Fruit fly (Drosophila melanogaster) whole organism, embryonic: ENCODE measurements around the gene Fst.

ENCODE experiments used
- Atf-2 ChIP-seq: fragments of 200-800 bp; sonication (Bioruptor generic); optimal IDR thresholded peaks from 2 replicates; lab custom pipeline; 2016; ENCODE audit warnings: missing biosample characterization, missing genetic modification characterization
- B-H2 ChIP-seq: fragments of 200-800 bp; sonication (Bioruptor generic); optimal IDR thresholded peaks from 2 replicates; lab custom pipeline; 2018; ENCODE audit warnings: missing biosample characterization, mild to moderate bottlenecking, missing genetic modification characterization
- CG10147 ChIP-seq: fragments of 200-800 bp; sonication (Bioruptor generic); optimal IDR thresholded peaks from 2 replicates; lab custom pipeline; 2019; ENCODE audit warnings: missing biosample characterization, mild to moderate bottlenecking, missing genetic modification characterization, moderate library complexity
- CG10267 ChIP-seq: fragments of 200-800 bp; sonication (Bioruptor generic); optimal IDR thresholded peaks from 2 replicates; lab custom pipeline; 2018; ENCODE audit warnings: missing biosample characterization, mild to moderate bottlenecking, missing genetic modification characterization, moderate library complexity
- CG10274 ChIP-seq: fragments of 200-800 bp; sonication (Bioruptor generic); optimal IDR thresholded peaks from 3 replicates; lab custom pipeline; 2017; ENCODE audit warnings: missing biosample characterization, mild to moderate bottlenecking, missing genetic modification characterization
- CG10959 ChIP-seq: fragments of 200-800 bp; sonication (Bioruptor generic); IDR thresholded peaks from 2 replicates; pipeline ENCODE4 v1.3.6; 2022; ENCODE audit warnings: missing biosample characterization, missing genetic modification characterization
- CG11696 ChIP-seq: fragments of 200-800 bp; sonication (Bioruptor generic); IDR thresholded peaks from 2 replicates; pipeline ENCODE4 v1.3.6; 2022; ENCODE audit warnings: missing biosample characterization, missing genetic modification characterization
- CG12219 ChIP-seq: fragments of 200-800 bp; sonication (Bioruptor generic); optimal IDR thresholded peaks from 3 replicates; lab custom pipeline; 2018; ENCODE audit warnings: missing biosample characterization, mild to moderate bottlenecking, missing genetic modification characterization
- CG12744 ChIP-seq: fragments of 200-800 bp; sonication (Bioruptor generic); optimal IDR thresholded peaks from 2 replicates; lab custom pipeline; 2016; ENCODE audit warnings: missing biosample characterization, missing genetic modification characterization
- CG14965 ChIP-seq: fragments of 200-800 bp; sonication (Bioruptor generic); optimal IDR thresholded peaks from 2 replicates; lab custom pipeline; 2016; ENCODE audit warnings: missing biosample characterization, missing genetic modification characterization, borderline replicate concordance
- CG1647 ChIP-seq: fragments of 200-800 bp; sonication (Bioruptor generic); optimal IDR thresholded peaks from 3 replicates; lab custom pipeline; 2016; ENCODE audit warnings: missing biosample characterization, missing genetic modification characterization
- CG18619 ChIP-seq: fragments of 200-800 bp; sonication (Bioruptor generic); optimal IDR thresholded peaks from 3 replicates; lab custom pipeline; 2017; ENCODE audit warnings: missing biosample characterization, mild to moderate bottlenecking, missing genetic modification characterization
- CG18764 ChIP-seq: fragments of 200-800 bp; sonication (Bioruptor generic); optimal IDR thresholded peaks from 3 replicates; lab custom pipeline; 2016; ENCODE audit warnings: missing biosample characterization, missing genetic modification characterization
- CG3065 ChIP-seq: fragments of 200-800 bp; sonication (Bioruptor generic); optimal IDR thresholded peaks from 2 replicates; lab custom pipeline; 2016; ENCODE audit warnings: missing biosample characterization, missing genetic modification characterization
- CG31388 ChIP-seq: fragments of 200-800 bp; sonication (Bioruptor generic); optimal IDR thresholded peaks from 2 replicates; lab custom pipeline; 2016; ENCODE audit warnings: missing biosample characterization, missing genetic modification characterization
- CG33213 ChIP-seq: fragments of 200-800 bp; sonication (Bioruptor generic); optimal IDR thresholded peaks from 3 replicates; lab custom pipeline; 2016; ENCODE audit warnings: missing biosample characterization, missing genetic modification characterization
- CG4404 ChIP-seq: fragments of 200-800 bp; sonication (Bioruptor generic); IDR thresholded peaks from 2 replicates; pipeline ENCODE4 v1.3.6; 2022; ENCODE audit warnings: missing biosample characterization, missing genetic modification characterization
- CG4730 ChIP-seq: fragments of 200-800 bp; sonication (Bioruptor generic); IDR thresholded peaks from 2 replicates; pipeline ENCODE4 v1.3.6; 2022; ENCODE audit warnings: missing biosample characterization, missing genetic modification characterization
- CG6254 ChIP-seq: fragments of 200-800 bp; sonication (Bioruptor generic); optimal IDR thresholded peaks from 3 replicates; lab custom pipeline; 2017; ENCODE audit warnings: mild to moderate bottlenecking, missing biosample characterization, missing genetic modification reagents, missing genetic modification characterization
- CG7372 ChIP-seq: fragments of 200-800 bp; sonication (Bioruptor generic); IDR thresholded peaks from 2 replicates; pipeline ENCODE4 v1.3.6; 2022; ENCODE audit warnings: missing biosample characterization, missing genetic modification characterization
- CkIIα-i1 ChIP-seq: fragments of 200-800 bp; sonication (Bioruptor generic); IDR thresholded peaks from 2 replicates; pipeline ENCODE4 v1.3.6; 2022; ENCODE audit warnings: missing biosample characterization, missing genetic modification characterization
- D19A ChIP-seq: fragments of 200-800 bp; optimal IDR thresholded peaks from 3 replicates; lab custom pipeline; 2019; ENCODE audit warnings: missing biosample characterization, mild to moderate bottlenecking, missing genetic modification characterization, moderate library complexity
- Dip2 ChIP-seq: fragments of 200-800 bp; sonication (Bioruptor generic); IDR thresholded peaks from 2 replicates; pipeline ENCODE4 v1.3.6; 2022; ENCODE audit warnings: missing biosample characterization, missing genetic modification characterization
- Eip74EF ChIP-seq, 2 experiments: fragments of 200-800 bp in 1 of 2; fragments of >200 bp in 1 of 2; sonication (Bioruptor generic) in 1 of 2; optimal IDR thresholded peaks; 2 replicates each; lab custom pipeline; 2017 to 2019; ENCODE audit warnings: missing biosample characterization in 2 of 2, missing genetic modification characterization in 2 of 2, mild to moderate bottlenecking in 1 of 2, moderate library complexity in 1 of 2
- Fer2 ChIP-seq: fragments of 200-800 bp; sonication (Bioruptor generic); optimal IDR thresholded peaks from 2 replicates; lab custom pipeline; 2018; ENCODE audit warnings: missing biosample characterization, mild to moderate bottlenecking, missing genetic modification characterization, moderate library complexity
- Fer3 ChIP-seq: fragments of 200-800 bp; sonication (Bioruptor generic); optimal IDR thresholded peaks from 2 replicates; lab custom pipeline; 2018; ENCODE audit warnings: missing biosample characterization, mild to moderate bottlenecking, missing genetic modification characterization, moderate library complexity
- GATAe ChIP-seq: fragments of 200-800 bp; sonication (Bioruptor generic); conservative IDR thresholded peaks from 2 replicates; pipeline ENCODE4 v1.3.6; 2022; ENCODE audit warnings: missing biosample characterization, missing genetic modification characterization
- Gsc ChIP-seq: fragments of 200-800 bp; sonication (Bioruptor generic); IDR thresholded peaks from 2 replicates; pipeline ENCODE4 v1.3.6; 2022; ENCODE audit warnings: missing biosample characterization, missing genetic modification characterization
- HLH54F ChIP-seq: fragments of 200-800 bp; sonication (Bioruptor generic); optimal IDR thresholded peaks from 3 replicates; lab custom pipeline; 2016; ENCODE audit warnings: missing biosample characterization, missing genetic modification characterization
- HLHmδ ChIP-seq: fragments of 200-800 bp; sonication (Bioruptor generic); optimal IDR thresholded peaks from 2 replicates; lab custom pipeline; 2018; ENCODE audit warnings: missing biosample characterization, mild to moderate bottlenecking, missing genetic modification characterization, moderate library complexity
- Mad ChIP-seq: fragments of 200-800 bp; sonication (Bioruptor generic); optimal IDR thresholded peaks from 2 replicates; lab custom pipeline; 2016; ENCODE audit warnings: missing biosample characterization, missing genetic modification characterization
- Ravus ChIP-seq: fragments of 200-800 bp; sonication (Bioruptor generic); IDR thresholded peaks from 2 replicates; pipeline ENCODE4 v1.3.6; 2022; ENCODE audit warnings: missing biosample characterization, missing genetic modification characterization
- Sox102F ChIP-seq: fragments of 200-800 bp; sonication (Bioruptor generic); optimal IDR thresholded peaks from 2 replicates; lab custom pipeline; 2018; ENCODE audit warnings: missing biosample characterization, mild to moderate bottlenecking, missing genetic modification characterization, moderate library complexity
- Trl ChIP-seq, 3 experiments: fragments of >200 bp in 2 of 3; fragments of 200-800 bp in 1 of 3; sonication (Bioruptor generic) in 1 of 3; optimal IDR thresholded peaks; 2 replicates in 1 of 3; 3 replicates in 2 of 3; lab custom pipeline; 2016 to 2017; ENCODE audit warnings: missing biosample characterization in 1 of 3, missing genetic modification characterization in 1 of 3
- ab ChIP-seq: fragments of 200-800 bp; sonication (Bioruptor generic); optimal IDR thresholded peaks from 2 replicates; lab custom pipeline; 2016; ENCODE audit warnings: missing biosample characterization, missing genetic modification characterization
- amos ChIP-seq: fragments of 200-800 bp; sonication (Bioruptor generic); IDR thresholded peaks from 2 replicates; pipeline ENCODE4 v1.3.6; 2022; ENCODE audit warnings: missing biosample characterization, missing genetic modification characterization; ENCODE audit not compliant: partially characterized antibody
- eve ChIP-seq, 2 experiments: fragments of >200 bp; optimal IDR thresholded peaks; 2 replicates each; lab custom pipeline; 2017; ENCODE audit warnings: missing biosample characterization in 2 of 2, missing genetic modification characterization in 2 of 2
- insv ChIP-seq, 2 experiments: fragments of 200-800 bp; sonication (Bioruptor generic); optimal IDR thresholded peaks; 3 replicates each; lab custom pipeline; 2016 to 2018; ENCODE audit warnings: missing biosample characterization in 2 of 2, missing genetic modification characterization in 2 of 2
- mld ChIP-seq: fragments of 200-800 bp; sonication (Bioruptor generic); IDR thresholded peaks from 3 replicates; pipeline ENCODE4 v1.3.6; 2022; ENCODE audit warnings: missing biosample characterization, missing genetic modification characterization; ENCODE audit not compliant: partially characterized antibody
- pan ChIP-seq, 4 experiments: fragments of >200 bp in 3 of 4; fragments of 200-800 bp in 1 of 4; sonication (Bioruptor generic) in 1 of 4; optimal IDR thresholded peaks in 3 of 4; IDR thresholded peaks in 1 of 4; 2 replicates each; pipeline versions ENCODE4 v1.3.6 to Lab custom; 2017 to 2022; ENCODE audit warnings: missing biosample characterization in 2 of 4, missing genetic modification characterization in 2 of 4, mixed read lengths in 1 of 4
- pb ChIP-seq: fragments of 200-800 bp; sonication (Bioruptor generic); optimal IDR thresholded peaks from 3 replicates; lab custom pipeline; 2016; ENCODE audit warnings: missing biosample characterization, missing genetic modification characterization
- pros ChIP-seq: fragments of 200-800 bp; sonication (Bioruptor generic); optimal IDR thresholded peaks from 3 replicates; lab custom pipeline; 2019; ENCODE audit warnings: missing biosample characterization, mild to moderate bottlenecking, missing genetic modification characterization, moderate library complexity
- psq ChIP-seq: fragments of 200-800 bp; sonication (Bioruptor generic); optimal IDR thresholded peaks from 2 replicates; lab custom pipeline; 2017; ENCODE audit warnings: missing biosample characterization, missing genetic modification characterization
- row ChIP-seq: fragments of 200-800 bp; sonication (Bioruptor generic); IDR thresholded peaks from 3 replicates; pipeline ENCODE4 v1.3.6; 2022; ENCODE audit warnings: missing biosample characterization, missing genetic modification characterization
- sd ChIP-seq: fragments of 200-800 bp; sonication (Bioruptor generic); optimal IDR thresholded peaks from 3 replicates; lab custom pipeline; 2018; ENCODE audit warnings: missing biosample characterization, mild to moderate bottlenecking, missing genetic modification characterization, moderate library complexity
- sim ChIP-seq: fragments of 200-800 bp; sonication (Bioruptor generic); IDR thresholded peaks from 2 replicates; pipeline ENCODE4 v1.3.6; 2022; ENCODE audit warnings: missing biosample characterization, missing genetic modification characterization
- sna ChIP-seq: fragments of 200-800 bp; sonication (Bioruptor generic); IDR thresholded peaks from 2 replicates; pipeline ENCODE4 v1.3.6; 2022; ENCODE audit warnings: missing biosample characterization, missing genetic modification characterization; ENCODE audit not compliant: partially characterized antibody
- sr ChIP-seq: fragments of 200-800 bp; sonication (Bioruptor generic); IDR thresholded peaks from 3 replicates; pipeline ENCODE4 v1.3.6; 2022; ENCODE audit warnings: missing biosample characterization, missing genetic modification characterization
- wor ChIP-seq: fragments of 200-800 bp; sonication (Bioruptor generic); IDR thresholded peaks from 2 replicates; pipeline ENCODE4 v1.3.6; 2022; ENCODE audit warnings: missing biosample characterization, missing genetic modification characterization
- yki ChIP-seq: fragments of >200 bp; optimal IDR thresholded peaks from 3 replicates; lab custom pipeline; 2018
- z ChIP-seq: fragments of 200-800 bp; sonication (Bioruptor generic); IDR thresholded peaks from 3 replicates; pipeline ENCODE4 v1.3.6; 2022; ENCODE audit warnings: missing biosample characterization, missing genetic modification characterization

Gene Fst

DNA sequence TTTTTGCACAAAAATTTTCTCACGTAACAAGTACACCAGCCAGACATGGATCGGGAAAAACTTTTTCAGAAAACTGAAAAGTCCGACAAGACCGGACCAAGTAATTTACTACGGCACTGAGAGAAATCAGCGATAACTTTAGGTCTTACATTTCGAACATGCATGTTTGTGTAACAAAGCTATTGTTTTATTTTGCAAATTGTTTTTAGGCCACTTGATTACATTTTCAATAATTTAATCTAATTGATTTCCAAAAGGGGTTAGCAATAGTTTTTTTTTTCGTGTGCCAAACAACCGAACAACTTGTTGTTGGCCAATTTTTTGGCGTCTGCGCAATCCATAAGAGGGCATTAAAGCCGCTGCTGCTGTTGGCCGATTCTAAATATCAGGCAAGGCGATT, 32.8 kb downstream of the Fst start:
- TF ChIP-seq Trl (optimal IDR thresholded peaks at IDR 0.05; lab: Kevin White, UChicago) (no peak), Trl (GFP tag; optimal IDR thresholded peaks at IDR 0.05; lab: Kevin White, UChicago) (peak; percentile 61), CG1647 (GFP tag; lab: Kevin White, UChicago) (peak; percentile 21), Fer2 (tag; lab: Kevin White, UChicago) (no peak), mld (GFP tag; lab: Robert Waterston, UW) (no peak), ab (no peak), Mad (GFP tag; lab: Kevin White, UChicago) (peak; percentile 15), pan (optimal IDR thresholded peaks at IDR 0.05; lab: Kevin White, UChicago) (no peak), pan (GFP tag; optimal IDR thresholded peaks at IDR 0.05 in 1 of 2, IDR thresholded peaks at IDR 0.05 in 1 of 2) (peak in 1 of 2 experiments; percentile 72), sna (GFP tag; lab: Robert Waterston, UW) (no peak), sim (GFP tag; lab: Robert Waterston, UW) (no peak), wor (GFP tag; lab: Robert Waterston, UW) (no peak), HLH54F (peak; percentile 46), CG10959 (GFP tag; lab: Robert Waterston, UW) (no peak), z (GFP tag; lab: Robert Waterston, UW) (no peak), CG10274 (peak; percentile 14), Eip74EF (GFP tag; optimal IDR thresholded peaks at IDR 0.05; lab: Kevin White, UChicago) (no peak), insv (GFP tag; optimal IDR thresholded peaks at IDR 0.05; lab: Kevin White, UChicago) (no peak), CG4404 (GFP tag; lab: Robert Waterston, UW) (no peak), CG6254 (GFP tag; lab: Kevin White, UChicago) (peak; percentile 30), CG14965 (no peak), CG7372 (GFP tag; lab: Robert Waterston, UW) (no peak), CG4730 (GFP tag; lab: Robert Waterston, UW) (no peak), CkIIα-i1 (no peak), pros (no peak), row (GFP tag; lab: Robert Waterston, UW) (peak; percentile 64), Sox102F (peak; percentile 82), eve (GFP tag; optimal IDR thresholded peaks at IDR 0.05; lab: Kevin White, UChicago) (peak in 1 of 2 experiments; percentile 56), CG18764 (GFP tag; lab: Kevin White, UChicago) (peak; percentile 34), psq (GFP tag; lab: Kevin White, UChicago) (no peak), B-H2 (GFP tag; lab: Kevin White, UChicago) (no peak), CG10147 (GFP tag; lab: Kevin White, UChicago) (peak; percentile 65), yki (no peak), CG12219 (GFP tag; lab: Kevin White, UChicago) (peak; percentile 37), Fer3 (tag; lab: Kevin White, UChicago) (peak; percentile 62), CG3065 (GFP tag; lab: Kevin White, UChicago) (no peak), CG12744 (GFP tag; lab: Kevin White, UChicago) (peak; percentile 12), sd (tag; lab: Kevin White, UChicago) (no peak), Gsc (no peak), Ravus (GFP tag; lab: Robert Waterston, UW) (peak; percentile 37; the same call in 1 of the 2 replicates), D19A (tag; lab: Kevin White, UChicago) (no peak), CG33213 (GFP tag; lab: Kevin White, UChicago) (peak; percentile 26), HLHmδ (no peak), GATAe (GFP tag; lab: Robert Waterston, UW) (no peak), pb (GFP tag; lab: Kevin White, UChicago) (peak; percentile 22), Atf-2 (GFP tag; lab: Kevin White, UChicago) (peak; percentile 14), CG31388 (GFP tag; lab: Kevin White, UChicago) (peak; percentile 13), CG10267 (tag; lab: Kevin White, UChicago) (peak; percentile 41), Dip2 (GFP tag; lab: Robert Waterston, UW) (no peak), CG18619 (GFP tag; lab: Kevin White, UChicago) (no peak), sr (GFP tag; lab: Robert Waterston, UW) (no peak; the same call in 2 of the 3 replicates), CG11696 (GFP tag; lab: Robert Waterston, UW) (no peak), amos (GFP tag; lab: Robert Waterston, UW) (no peak)
